Worm (Caenorhabditis elegans): ENCODE results near the gene eif-3.G.

DNA sequence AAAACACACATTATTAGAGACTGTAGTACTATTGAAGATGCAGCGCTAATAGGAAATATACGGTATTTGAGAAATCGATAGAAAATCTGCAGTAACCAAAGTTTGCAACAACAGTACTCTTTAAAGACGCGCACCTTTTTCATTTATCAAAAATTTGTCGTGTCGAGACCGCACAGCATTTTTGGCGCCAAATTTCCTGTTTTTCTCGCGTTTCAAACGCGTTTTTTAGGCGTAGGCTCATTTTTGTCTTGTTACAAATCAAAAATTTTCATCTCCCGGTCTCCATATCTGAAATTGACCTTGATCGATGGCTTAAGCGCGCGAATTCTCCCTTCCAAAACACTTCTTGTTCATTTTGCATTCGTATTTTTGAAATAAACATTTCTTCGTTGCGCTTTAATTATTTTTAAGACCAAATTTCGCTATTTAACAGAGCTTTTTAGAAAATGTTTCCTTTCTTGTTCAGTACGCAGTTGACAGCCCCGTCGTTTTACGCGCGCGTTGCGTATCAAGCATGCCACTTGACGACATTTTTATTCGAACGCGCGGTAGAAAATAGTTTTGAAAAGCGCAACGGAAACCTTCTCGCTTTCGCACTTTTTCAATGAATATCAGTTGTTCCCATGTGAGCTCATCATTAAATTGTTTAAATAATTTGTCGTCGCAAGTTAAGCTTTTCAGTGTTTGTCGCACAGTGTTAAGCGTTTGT, 14.3 kb downstream of the eif-3.G start:
- TF ChIP-seq ama-1 (optimal IDR thresholded peaks at IDR 0.05) (no peak), flt-1 (GFP tag; IDR thresholded peaks at IDR 0.05) (no peak), sea-1 (GFP tag; conservative IDR thresholded peaks at IDR 0.05) (no peak), scrt-1 (GFP tag; IDR thresholded peaks at IDR 0.05) (no peak), hmg-4 (GFP tag; optimal IDR thresholded peaks at IDR 0.05) (no peak), ets-7 (tag; optimal IDR thresholded peaks at IDR 0.05) (no peak), B0310.2 (tag; optimal IDR thresholded peaks at IDR 0.05) (no peak), aly-1 (tag; optimal IDR thresholded peaks at IDR 0.05) (no peak), ceh-36 (tag; optimal IDR thresholded peaks at IDR 0.05) (no peak), F13C5.2 (tag; optimal IDR thresholded peaks at IDR 0.05) (no peak), tbx-11 (GFP tag; IDR thresholded peaks at IDR 0.05) (no peak), pes-1 (GFP tag; IDR thresholded peaks at IDR 0.05) (no peak), ceh-13 (GFP tag; optimal IDR thresholded peaks at IDR 0.05) (no peak), hnd-1 (tag; optimal IDR thresholded peaks at IDR 0.05) (no peak)

Measured in whole organism, early embryonic.